Worm (Caenorhabditis elegans): Measurements from ENCODE around the gene srsx-24.

Gene srsx-24

ce11 chrV:7379384-7379783 is at the start of gene srsx-24:
srsx-24 (minus strand) TSS chrV:7379484.
- TF ChIP-seq D1046.2 (GFP tag; IDR thresholded peaks at IDR 0.05): no peak

ce11 chrV:7428880-7429279 is 49.6 kb upstream of the srsx-24 start, which contains the start of gene srw-69:
srw-69 (minus strand) TSS chrV:7428980.
- no peak for TF ChIP-seq ama-1 (optimal IDR thresholded peaks at IDR 0.05)
- no peak for TF ChIP-seq dve-1 (tag; optimal IDR thresholded peaks at IDR 0.05; ENCODE audit: insufficient read depth)
- TF ChIP-seq nhr-11 (tag; optimal IDR thresholded peaks at IDR 0.05): no peak
- no peak for TF ChIP-seq aha-1 (tag)
- TF ChIP-seq sdz-12 (GFP tag; optimal IDR thresholded peaks at IDR 0.05): no peak
- no peak for TF ChIP-seq gei-8 (GFP tag; optimal IDR thresholded peaks at IDR 0.05)
- no peak for TF ChIP-seq lin-13 (GFP tag; optimal IDR thresholded peaks at IDR 0.05)
- no peak for TF ChIP-seq T20F7.1 (GFP tag; optimal IDR thresholded peaks at IDR 0.05)
- no peak for TF ChIP-seq zfp-2 (tag; optimal IDR thresholded peaks at IDR 0.05)
- TF ChIP-seq lin-29 (GFP tag; IDR thresholded peaks at IDR 0.05): no peak
- TF ChIP-seq egl-43 (GFP tag; IDR thresholded peaks at IDR 0.05): no peak
- no peak for TF ChIP-seq nhr-76 (tag; optimal IDR thresholded peaks at IDR 0.05)
- no peak for TF ChIP-seq ZK546.5 (tag; optimal IDR thresholded peaks at IDR 0.05)
- TF ChIP-seq zag-1 (tag; optimal IDR thresholded peaks at IDR 0.05): no peak
- TF ChIP-seq ceh-32 (tag; optimal IDR thresholded peaks at IDR 0.05; ENCODE audit: poor library complexity): no peak
- TF ChIP-seq set-16 (GFP tag; IDR thresholded peaks at IDR 0.05): no peak
- TF ChIP-seq ZK337.2 (GFP tag; IDR thresholded peaks at IDR 0.05): no peak
- no peak for TF ChIP-seq T26A8.4 (GFP tag; IDR thresholded peaks at IDR 0.05)
- no peak for TF ChIP-seq hmg-1.1 (GFP tag; IDR thresholded peaks at IDR 0.05)

DNA sequence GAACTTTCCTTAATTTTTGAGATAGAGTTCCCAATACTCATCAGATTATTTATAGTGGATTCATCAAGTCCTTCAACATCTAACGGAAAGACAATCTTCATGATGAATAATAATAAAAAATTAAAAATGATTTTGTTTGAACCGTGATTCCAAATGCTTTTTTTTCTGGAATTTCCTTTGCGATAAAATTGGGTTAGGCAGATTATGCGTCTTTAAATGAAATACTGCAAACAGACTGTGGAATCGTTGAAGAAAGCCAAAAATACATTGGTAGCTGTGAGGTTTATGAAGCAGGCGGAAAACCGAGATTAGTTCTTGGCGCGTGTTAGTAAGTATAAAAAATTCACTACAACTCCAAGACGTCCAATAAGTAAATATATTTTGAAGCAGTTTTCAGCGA is 47.3 kb upstream of the srsx-24 start, which contains the start of gene srw-68:
srw-68 (minus strand) TSS at position 101 of the 400 bp plus-strand sequence.
- no peak for TF ChIP-seq nhr-25 (tag; optimal IDR thresholded peaks at IDR 0.05; ENCODE audit: borderline replicate concordance, insufficient read depth)
- TF ChIP-seq nhr-237 (tag; optimal IDR thresholded peaks at IDR 0.05): no peak
- no peak for TF ChIP-seq F37D6.2 (tag; optimal IDR thresholded peaks at IDR 0.05)
- no peak for TF ChIP-seq daf-19 (GFP tag; conservative IDR thresholded peaks at IDR 0.05)
- no peak for TF ChIP-seq dmd-8 (GFP tag; IDR thresholded peaks at IDR 0.05)
- TF ChIP-seq Y5F2A.4 (GFP tag; optimal IDR thresholded peaks at IDR 0.05): no peak
- no peak for TF ChIP-seq nhr-11 (tag; optimal IDR thresholded peaks at IDR 0.05)
- no peak for TF ChIP-seq Y48G9A.11 (GFP tag; IDR thresholded peaks at IDR 0.05)
- TF ChIP-seq nhr-6 (tag; optimal IDR thresholded peaks at IDR 0.05): no peak
- TF ChIP-seq F44E2.7 (GFP tag; IDR thresholded peaks at IDR 0.05): no peak
- no peak for TF ChIP-seq hif-1 (tag; optimal IDR thresholded peaks at IDR 0.05)
- TF ChIP-seq ztf-7 (tag; optimal IDR thresholded peaks at IDR 0.05): no peak
- no peak for TF ChIP-seq zag-1 (tag; optimal IDR thresholded peaks at IDR 0.05)
- TF ChIP-seq php-3 (GFP tag; IDR thresholded peaks at IDR 0.05): no peak
- no peak for TF ChIP-seq nhr-76 (tag; optimal IDR thresholded peaks at IDR 0.05)
- TF ChIP-seq dmd-9 (GFP tag; IDR thresholded peaks at IDR 0.05): no peak
- TF ChIP-seq ceh-28 (tag; optimal IDR thresholded peaks at IDR 0.05): no peak

DNA sequence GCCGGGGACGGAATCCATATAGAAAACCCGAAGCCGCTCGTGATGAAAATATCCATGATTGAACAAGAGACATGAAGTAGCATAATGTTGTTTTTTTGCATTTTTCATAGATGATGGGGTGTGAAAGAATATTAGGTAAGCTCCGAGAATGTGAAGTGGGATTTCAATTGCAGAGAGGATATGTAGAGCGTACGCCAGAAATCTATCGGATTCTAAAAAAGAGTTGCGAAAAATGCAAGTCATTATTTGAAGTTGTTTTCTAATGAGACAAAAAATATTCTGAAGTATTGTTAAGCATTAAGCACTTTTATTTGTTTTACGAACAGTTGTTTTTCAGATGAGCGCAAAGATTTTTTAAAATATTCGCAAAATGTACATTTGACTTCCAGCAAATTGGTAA is 45.1 kb upstream of the srsx-24 start, which contains the start of gene F18E3.10:
F18E3.10 (minus strand) TSS at position 101 of the 400 bp plus-strand sequence.
- TF ChIP-seq unc-62 (GFP tag; optimal IDR thresholded peaks at IDR 0.05 in 1 of 2): peak in 1 of 2 experiments; percentile 74
- no peak for TF ChIP-seq unc-62 (tag; optimal IDR thresholded peaks at IDR 0.05)
- no peak for TF ChIP-seq daf-12 (tag; optimal IDR thresholded peaks at IDR 0.05)
- TF ChIP-seq lir-3 (tag; optimal IDR thresholded peaks at IDR 0.05): no peak
- no peak for TF ChIP-seq set-16 (GFP tag; IDR thresholded peaks at IDR 0.05)
- TF ChIP-seq ceh-82 (tag; optimal IDR thresholded peaks at IDR 0.05): no peak
- no peak for TF ChIP-seq pqm-1 (tag; optimal IDR thresholded peaks at IDR 0.05)
- TF ChIP-seq fkh-10 (GFP tag; optimal IDR thresholded peaks at IDR 0.05): no peak

Data from whole organism, L4 larva.